Fruit fly (Drosophila melanogaster) S2 (cell line): Measurements from ENCODE around the gene pHCl-2.

Experiments used
- CG8478 ChIP-seq: fragments of >200 bp; optimal IDR thresholded peaks from 2 replicates; lab custom pipeline; 2018
- CTCF ChIP-seq, 2 experiments: fragments of >200 bp; optimal IDR thresholded peaks; 2 replicates each; lab custom pipeline; 2018

dm6 chr3R:31320483-31320882, 15.3 kb upstream of the pHCl-2 start:
- TF ChIP-seq CG8478 (lab: Kevin White, UChicago), result no peak
- no peak for TF ChIP-seq CTCF (optimal IDR thresholded peaks at IDR 0.05; lab: Kevin White, UChicago)
